Worm (Caenorhabditis elegans): ENCODE results near the gene ZK829.7.

The ZK829.7 gene

ce11 chrIV:11925346-11926075 is 35.8 kb downstream of the ZK829.7 start, which contains the start of the genes srlf-33 and srlf-32:
Gene srlf-33, minus strand, starts transcription at chrIV:11925446.
Gene srlf-32, plus strand, starts transcription at chrIV:11926025.
- TF ChIP-seq lsy-2 (tag; optimal IDR thresholded peaks at IDR 0.05): no peak
- no peak for TF ChIP-seq ceh-83 (GFP tag; optimal IDR thresholded peaks at IDR 0.05)

ce11 chrIV:11924092-11924491 is 37.2 kb downstream of the ZK829.7 start:
- peak; percentile 32 for TF ChIP-seq nhr-2 (tag; optimal IDR thresholded peaks at IDR 0.05)
- no peak for TF ChIP-seq hlh-1 (tag; optimal IDR thresholded peaks at IDR 0.05)

ce11 chrIV:11923074-11923473 is 38.3 kb downstream of the ZK829.7 start, which contains the start of gene srlf-31:
Gene srlf-31, minus strand, starts transcription at chrIV:11923174.
- TF ChIP-seq drap-1 (GFP tag; optimal IDR thresholded peaks at IDR 0.05) (no peak), nhr-12 (tag; optimal IDR thresholded peaks at IDR 0.05) (no peak), blmp-1 (tag; optimal IDR thresholded peaks at IDR 0.05) (no peak), sem-2 (GFP tag; optimal IDR thresholded peaks at IDR 0.05) (no peak), unc-39 (tag; optimal IDR thresholded peaks at IDR 0.05) (no peak), unc-62 (GFP tag; optimal IDR thresholded peaks at IDR 0.05) (no peak), ztf-11 (tag; optimal IDR thresholded peaks at IDR 0.05) (no peak), pha-4 (tag; optimal IDR thresholded peaks at IDR 0.05) (no peak), elt-3 (tag; optimal IDR thresholded peaks at IDR 0.05) (no peak)

- TF ChIP-seq ceh-39 (tag; optimal IDR thresholded peaks at IDR 0.05) (no peak), unc-62 (GFP tag; optimal IDR thresholded peaks at IDR 0.05) (peak; percentile 18), hlh-1 (tag; optimal IDR thresholded peaks at IDR 0.05) (peak; percentile 93)
Measured at ce11 chrIV:11922011-11922410, 39.3 kb downstream of the ZK829.7 start, which contains the start of gene ZK822.1. Gene ZK822.1, minus strand, starts transcription at chrIV:11922131.

ce11 chrIV:11919067-11919466 is 42.3 kb downstream of the ZK829.7 start:
- TF ChIP-seq unc-120 (tag; optimal IDR thresholded peaks at IDR 0.05; ENCODE audit: poor library complexity, severe bottlenecking) (no peak), ztf-11 (tag; optimal IDR thresholded peaks at IDR 0.05) (no peak), sptf-1 (tag; optimal IDR thresholded peaks at IDR 0.05) (no peak), nhr-2 (tag; optimal IDR thresholded peaks at IDR 0.05) (no peak), bed-3 (GFP tag; optimal IDR thresholded peaks at IDR 0.05) (no peak), tbx-8 (GFP tag; optimal IDR thresholded peaks at IDR 0.05) (no peak), unc-62 (GFP tag; optimal IDR thresholded peaks at IDR 0.05) (no peak), ces-1 (GFP tag; optimal IDR thresholded peaks at IDR 0.05) (no peak), nhr-28 (tag; optimal IDR thresholded peaks at IDR 0.05) (no peak), nhr-237 (tag; optimal IDR thresholded peaks at IDR 0.05) (no peak), ham-2 (GFP tag; optimal IDR thresholded peaks at IDR 0.05) (no peak), cnd-1 (tag; optimal IDR thresholded peaks at IDR 0.05) (no peak), ceh-43 (GFP tag; optimal IDR thresholded peaks at IDR 0.05) (no peak), sem-2 (GFP tag; optimal IDR thresholded peaks at IDR 0.05) (no peak), zip-8 (tag; optimal IDR thresholded peaks at IDR 0.05) (no peak), elt-1 (tag; optimal IDR thresholded peaks at IDR 0.05; ENCODE audit: borderline replicate concordance, insufficient read depth) (no peak)

- no peak for TF ChIP-seq nhr-12 (tag; optimal IDR thresholded peaks at IDR 0.05)
- TF ChIP-seq drap-1 (GFP tag; optimal IDR thresholded peaks at IDR 0.05): no peak
- TF ChIP-seq nhr-237 (tag; optimal IDR thresholded peaks at IDR 0.05): no peak
- no peak for TF ChIP-seq lsy-2 (tag; optimal IDR thresholded peaks at IDR 0.05)
- no peak for TF ChIP-seq unc-62 (GFP tag; optimal IDR thresholded peaks at IDR 0.05)
- TF ChIP-seq mls-2 (tag; optimal IDR thresholded peaks at IDR 0.05): no peak
- no peak for TF ChIP-seq unc-120 (tag; optimal IDR thresholded peaks at IDR 0.05; ENCODE audit: poor library complexity, severe bottlenecking)
- no peak for TF ChIP-seq sptf-1 (tag; optimal IDR thresholded peaks at IDR 0.05)
- no peak for TF ChIP-seq unc-39 (tag; optimal IDR thresholded peaks at IDR 0.05)
- no peak for TF ChIP-seq blmp-1 (tag; optimal IDR thresholded peaks at IDR 0.05)
- no peak for TF ChIP-seq elt-3 (tag; optimal IDR thresholded peaks at IDR 0.05)
- no peak for TF ChIP-seq lin-13 (tag; optimal IDR thresholded peaks at IDR 0.05)
Measured at ce11 chrIV:11917886-11918285, 43.4 kb downstream of the ZK829.7 start.

Measured in whole organism, mixed stage, embryonic.